Fruit fly (Drosophila melanogaster) whole organism, embryonic: Measurements from ENCODE around the gene CG9733.

Experiments
- CG10267 ChIP-seq: fragments of 200-800 bp; sonication (Bioruptor generic); optimal IDR thresholded peaks from 2 replicates; lab custom pipeline; 2018; ENCODE audit warnings: missing biosample characterization, mild to moderate bottlenecking, missing genetic modification characterization, moderate library complexity
- CG10654 ChIP-seq: fragments of 200-800 bp; sonication (Bioruptor generic); optimal IDR thresholded peaks from 2 replicates; lab custom pipeline; 2016; ENCODE audit warnings: missing biosample characterization, missing genetic modification characterization
- CG10959 ChIP-seq: fragments of 200-800 bp; sonication (Bioruptor generic); IDR thresholded peaks from 2 replicates; pipeline ENCODE4 v1.3.6; 2022; ENCODE audit warnings: missing biosample characterization, missing genetic modification characterization
- CG11560 ChIP-seq: fragments of 200-800 bp; sonication (Bioruptor generic); IDR thresholded peaks from 3 replicates; pipeline ENCODE4 v1.3.6; 2022; ENCODE audit warnings: missing biosample characterization, missing genetic modification characterization
- CG11695 ChIP-seq: fragments of 200-800 bp; sonication (Bioruptor generic); IDR thresholded peaks from 3 replicates; pipeline ENCODE4 v1.3.6; 2022; ENCODE audit warnings: missing biosample characterization, missing genetic modification characterization
- CG12219 ChIP-seq: fragments of 200-800 bp; sonication (Bioruptor generic); optimal IDR thresholded peaks from 3 replicates; lab custom pipeline; 2018; ENCODE audit warnings: missing biosample characterization, mild to moderate bottlenecking, missing genetic modification characterization
- CG15479 ChIP-seq: fragments of 200-800 bp; sonication (Bioruptor generic); optimal IDR thresholded peaks from 3 replicates; lab custom pipeline; 2019; ENCODE audit warnings: missing biosample characterization, mild to moderate bottlenecking, missing genetic modification characterization, moderate library complexity
- CG17359 ChIP-seq: fragments of 200-800 bp; sonication (Bioruptor generic); optimal IDR thresholded peaks from 3 replicates; lab custom pipeline; 2018; ENCODE audit warnings: missing biosample characterization, mild to moderate bottlenecking, missing genetic modification characterization, moderate library complexity
- CG2889 ChIP-seq: fragments of 200-800 bp; sonication (Bioruptor generic); IDR thresholded peaks from 3 replicates; pipeline ENCODE4 v1.3.6; 2022; ENCODE audit warnings: missing biosample characterization, missing genetic modification characterization
- CG31365 ChIP-seq: fragments of 200-800 bp; sonication (Bioruptor generic); optimal IDR thresholded peaks from 2 replicates; lab custom pipeline; 2018; ENCODE audit warnings: missing biosample characterization, mild to moderate bottlenecking, missing genetic modification characterization
- CG32767 ChIP-seq: fragments of 200-800 bp; sonication (Bioruptor generic); IDR thresholded peaks from 2 replicates; pipeline ENCODE4 v1.3.6; 2022; ENCODE audit warnings: missing biosample characterization, missing genetic modification characterization
- CG42726 ChIP-seq: fragments of 200-800 bp; sonication (Bioruptor generic); IDR thresholded peaks from 2 replicates; pipeline ENCODE4 v1.3.6; 2022; ENCODE audit warnings: missing biosample characterization, missing genetic modification characterization; ENCODE audit not compliant: partially characterized antibody
- CG4424 ChIP-seq: fragments of 200-800 bp; sonication (Bioruptor generic); optimal IDR thresholded peaks from 3 replicates; lab custom pipeline; 2016; ENCODE audit warnings: missing biosample characterization, missing genetic modification characterization
- CG8359 ChIP-seq: fragments of 200-800 bp; sonication (Bioruptor generic); optimal IDR thresholded peaks from 2 replicates; lab custom pipeline; 2017; ENCODE audit warnings: missing biosample characterization, mild to moderate bottlenecking, missing genetic modification characterization, borderline replicate concordance
- CG9609 ChIP-seq: fragments of 200-800 bp; sonication (Bioruptor generic); optimal IDR thresholded peaks from 3 replicates; lab custom pipeline; 2016; ENCODE audit warnings: missing biosample characterization, missing genetic modification characterization
- D19A ChIP-seq: fragments of 200-800 bp; optimal IDR thresholded peaks from 3 replicates; lab custom pipeline; 2019; ENCODE audit warnings: missing biosample characterization, mild to moderate bottlenecking, missing genetic modification characterization, moderate library complexity
- Dip3 ChIP-seq: fragments of 200-800 bp; sonication (Bioruptor generic); optimal IDR thresholded peaks from 3 replicates; lab custom pipeline; 2016; ENCODE audit warnings: missing biosample characterization, missing genetic modification characterization
- Eip74EF ChIP-seq, 2 experiments: fragments of 200-800 bp in 1 of 2; fragments of >200 bp in 1 of 2; sonication (Bioruptor generic) in 1 of 2; optimal IDR thresholded peaks; 2 replicates each; lab custom pipeline; 2017 to 2019; ENCODE audit warnings: missing biosample characterization in 2 of 2, missing genetic modification characterization in 2 of 2, mild to moderate bottlenecking in 1 of 2, moderate library complexity in 1 of 2
- Hand ChIP-seq: fragments of 200-800 bp; sonication (Bioruptor generic); optimal IDR thresholded peaks from 2 replicates; lab custom pipeline; 2017; ENCODE audit warnings: mild to moderate bottlenecking, missing biosample characterization, missing genetic modification reagents, missing genetic modification characterization
- HmgD ChIP-seq: fragments of 200-800 bp; sonication (Bioruptor generic); optimal IDR thresholded peaks from 3 replicates; lab custom pipeline; 2016; ENCODE audit warnings: missing biosample characterization, missing genetic modification characterization
- MESR4 ChIP-seq: fragments of 200-800 bp; sonication (Bioruptor generic); optimal IDR thresholded peaks from 2 replicates; lab custom pipeline; 2018; ENCODE audit warnings: missing biosample characterization, mild to moderate bottlenecking, missing genetic modification characterization, moderate library complexity
- Mad ChIP-seq: fragments of 200-800 bp; sonication (Bioruptor generic); optimal IDR thresholded peaks from 2 replicates; lab custom pipeline; 2016; ENCODE audit warnings: missing biosample characterization, missing genetic modification characterization
- NK7.1 ChIP-seq: fragments of 200-800 bp; sonication (Bioruptor generic); optimal IDR thresholded peaks from 3 replicates; lab custom pipeline; 2016; ENCODE audit warnings: missing biosample characterization, missing genetic modification characterization
- Optix ChIP-seq: fragments of 200-800 bp; sonication (Bioruptor generic); IDR thresholded peaks from 3 replicates; pipeline ENCODE4 v1.3.6; 2022; ENCODE audit warnings: missing biosample characterization, missing genetic modification characterization
- Poxn ChIP-seq: fragments of 200-800 bp; sonication (Bioruptor generic); IDR thresholded peaks from 2 replicates; pipeline ENCODE4 v1.3.6; 2022; ENCODE audit warnings: missing biosample characterization, missing genetic modification characterization
- Sox102F ChIP-seq: fragments of 200-800 bp; sonication (Bioruptor generic); optimal IDR thresholded peaks from 2 replicates; lab custom pipeline; 2018; ENCODE audit warnings: missing biosample characterization, mild to moderate bottlenecking, missing genetic modification characterization, moderate library complexity
- Trl ChIP-seq, 3 experiments: fragments of >200 bp in 2 of 3; fragments of 200-800 bp in 1 of 3; sonication (Bioruptor generic) in 1 of 3; optimal IDR thresholded peaks; 2 replicates in 1 of 3; 3 replicates in 2 of 3; lab custom pipeline; 2016 to 2017; ENCODE audit warnings: missing biosample characterization in 1 of 3, missing genetic modification characterization in 1 of 3
- Usf ChIP-seq: fragments of 200-800 bp; sonication (Bioruptor generic); optimal IDR thresholded peaks from 2 replicates; lab custom pipeline; 2017; ENCODE audit warnings: missing genotype, missing biosample characterization, missing genetic modification characterization
- ac ChIP-seq: fragments of 200-800 bp; sonication (Bioruptor generic); optimal IDR thresholded peaks from 3 replicates; lab custom pipeline; 2017; ENCODE audit warnings: missing biosample characterization, mild to moderate bottlenecking, missing genetic modification characterization
- ara ChIP-seq: fragments of 200-800 bp; sonication (Bioruptor generic); IDR thresholded peaks from 2 replicates; pipeline ENCODE4 v1.3.6; 2022; ENCODE audit warnings: missing biosample characterization, missing genetic modification characterization
- ase ChIP-seq: fragments of 200-800 bp; sonication (Bioruptor generic); IDR thresholded peaks from 3 replicates; pipeline ENCODE4 v1.3.6; 2022; ENCODE audit warnings: missing biosample characterization, missing genetic modification characterization
- bigmax ChIP-seq: fragments of 200-800 bp; sonication (Bioruptor generic); optimal IDR thresholded peaks from 2 replicates; lab custom pipeline; 2018; ENCODE audit warnings: missing biosample characterization, mild to moderate bottlenecking, missing genetic modification characterization
- caup ChIP-seq: fragments of 200-800 bp; sonication (Bioruptor generic); optimal IDR thresholded peaks from 3 replicates; lab custom pipeline; 2017; ENCODE audit warnings: missing biosample characterization, mild to moderate bottlenecking, missing genetic modification characterization, moderate library complexity; ENCODE audit not compliant: severe bottlenecking
- cg ChIP-seq: fragments of 200-800 bp; sonication (Bioruptor generic); optimal IDR thresholded peaks from 3 replicates; lab custom pipeline; 2019; ENCODE audit warnings: missing biosample characterization, mild to moderate bottlenecking, missing genetic modification characterization, moderate library complexity
- ci ChIP-seq: fragments of 200-800 bp; sonication (Bioruptor generic); IDR thresholded peaks from 3 replicates; pipeline ENCODE4 v1.3.6; 2022; ENCODE audit warnings: missing biosample characterization, missing genetic modification characterization
- dan ChIP-seq: fragments of 200-800 bp; sonication (Bioruptor generic); IDR thresholded peaks from 2 replicates; pipeline ENCODE4 v1.3.6; 2022; ENCODE audit warnings: missing biosample characterization, missing genetic modification characterization
- eyg ChIP-seq: fragments of 200-800 bp; sonication (Bioruptor generic); optimal IDR thresholded peaks from 3 replicates; lab custom pipeline; 2016; ENCODE audit warnings: missing biosample characterization, missing genetic modification characterization
- fd102C ChIP-seq: fragments of 200-800 bp; sonication (Bioruptor generic); optimal IDR thresholded peaks from 2 replicates; lab custom pipeline; 2018; ENCODE audit warnings: missing biosample characterization, mild to moderate bottlenecking, missing genetic modification characterization, moderate library complexity
- fd3F ChIP-seq: fragments of 200-800 bp; sonication (Bioruptor generic); optimal IDR thresholded peaks from 2 replicates; lab custom pipeline; 2018; ENCODE audit warnings: missing biosample characterization, mild to moderate bottlenecking, missing genetic modification characterization, moderate library complexity
- grau ChIP-seq: fragments of 200-800 bp; optimal IDR thresholded peaks from 3 replicates; lab custom pipeline; 2019; ENCODE audit warnings: missing biosample characterization, mild to moderate bottlenecking, missing genetic modification characterization, moderate library complexity
- gsb-n ChIP-seq: fragments of 200-800 bp; sonication (Bioruptor generic); optimal IDR thresholded peaks from 3 replicates; lab custom pipeline; 2018; ENCODE audit warnings: missing biosample characterization, mild to moderate bottlenecking, missing genetic modification characterization
- klu ChIP-seq: fragments of 200-800 bp; sonication (Bioruptor generic); IDR thresholded peaks from 2 replicates; pipeline ENCODE4 v1.3.6; 2022; ENCODE audit warnings: missing biosample characterization, missing genetic modification characterization
- nerfin-1 ChIP-seq: fragments of 200-800 bp; sonication (Bioruptor generic); optimal IDR thresholded peaks from 3 replicates; lab custom pipeline; 2019; ENCODE audit warnings: missing biosample characterization, mild to moderate bottlenecking, missing genetic modification characterization, moderate library complexity
- pum ChIP-seq: fragments of 200-800 bp; sonication (Bioruptor generic); optimal IDR thresholded peaks from 2 replicates; lab custom pipeline; 2016; ENCODE audit warnings: missing biosample characterization, missing genetic modification characterization
- sens-2 ChIP-seq: fragments of 200-800 bp; sonication (Bioruptor generic); IDR thresholded peaks from 2 replicates; pipeline ENCODE4 v1.3.6; 2022; ENCODE audit warnings: missing biosample characterization, missing genetic modification characterization
- seq ChIP-seq: fragments of 200-800 bp; sonication (Bioruptor generic); IDR thresholded peaks from 2 replicates; pipeline ENCODE4 v1.3.6; 2022; ENCODE audit warnings: missing biosample characterization, missing genetic modification characterization
- wdn ChIP-seq: fragments of 200-800 bp; sonication (Bioruptor generic); IDR thresholded peaks from 2 replicates; pipeline ENCODE4 v1.3.6; 2022; ENCODE audit warnings: missing biosample characterization, missing genetic modification characterization
- zen ChIP-seq: fragments of 200-800 bp; sonication (Bioruptor generic); optimal IDR thresholded peaks from 3 replicates; lab custom pipeline; 2018; ENCODE audit warnings: missing biosample characterization, mild to moderate bottlenecking, missing genetic modification characterization, moderate library complexity

Gene CG9733

dm6 chr3R:30203104-30203986, 43.2 kb downstream of the CG9733 start (continued):
- no peak for TF ChIP-seq cg (GFP tag; lab: Kevin White, UChicago)
- peak; percentile 85 for TF ChIP-seq Hand (GFP tag; lab: Kevin White, UChicago)
- TF ChIP-seq bigmax (GFP tag; lab: Kevin White, UChicago): no peak
- TF ChIP-seq NK7.1 (GFP tag; lab: Kevin White, UChicago): peak; percentile 97
- TF ChIP-seq CG11560: peak; percentile 86
- TF ChIP-seq CG9609 (GFP tag; lab: Kevin White, UChicago): peak; percentile 95
- TF ChIP-seq Poxn: peak; percentile 74; the same call in 1 of the 2 replicates
- TF ChIP-seq fd3F (GFP tag; lab: Kevin White, UChicago): peak; percentile 89
- TF ChIP-seq CG32767 (GFP tag; lab: Robert Waterston, UW): peak; percentile 93
- TF ChIP-seq klu (GFP tag; lab: Robert Waterston, UW): peak; percentile 91
- TF ChIP-seq CG11695: peak; percentile 93
- peak; percentile 98 for TF ChIP-seq pum (GFP tag; lab: Kevin White, UChicago)
- no peak for TF ChIP-seq CG42726
- TF ChIP-seq Trl (optimal IDR thresholded peaks at IDR 0.05; lab: Kevin White, UChicago): peak; percentile 65 to 83
- TF ChIP-seq Trl (GFP tag; optimal IDR thresholded peaks at IDR 0.05; lab: Kevin White, UChicago): peak; percentile 97
- TF ChIP-seq ci (GFP tag; lab: Robert Waterston, UW): peak; percentile 80
- peak; percentile 83 for TF ChIP-seq Usf (GFP tag; lab: Kevin White, UChicago)
- TF ChIP-seq CG4424: peak; percentile 98
- TF ChIP-seq Mad (GFP tag; lab: Kevin White, UChicago): peak; percentile 85
- peak; percentile 89 for TF ChIP-seq ara (GFP tag; lab: Robert Waterston, UW)
- TF ChIP-seq sens-2 (GFP tag; lab: Robert Waterston, UW): peak; percentile 94
- no peak for TF ChIP-seq ac (GFP tag; lab: Kevin White, UChicago)
- TF ChIP-seq Optix (GFP tag; lab: Robert Waterston, UW): peak; percentile 98
- TF ChIP-seq grau: peak; percentile 92
- TF ChIP-seq MESR4 (GFP tag; lab: Kevin White, UChicago): no peak
- TF ChIP-seq CG10267 (tag; lab: Kevin White, UChicago): peak; percentile 91
- peak; percentile 84 for TF ChIP-seq CG8359 (GFP tag; lab: Kevin White, UChicago)
- peak; percentile 98 for TF ChIP-seq CG17359 (tag; lab: Kevin White, UChicago)
- peak; percentile 89 for TF ChIP-seq CG31365 (tag; lab: Kevin White, UChicago)
- peak; percentile 76 for TF ChIP-seq gsb-n (tag; lab: Kevin White, UChicago)
- TF ChIP-seq CG2889 (GFP tag; lab: Robert Waterston, UW): peak; percentile 73; the same call in 1 of the 3 replicates
- no peak for TF ChIP-seq CG15479 (GFP tag; lab: Kevin White, UChicago)
- TF ChIP-seq Sox102F: peak; percentile 94
- TF ChIP-seq zen: peak; percentile 90
- TF ChIP-seq D19A (tag; lab: Kevin White, UChicago): peak; percentile 99
- TF ChIP-seq CG10654 (GFP tag; lab: Kevin White, UChicago): peak; percentile 98
- peak; percentile 84 for TF ChIP-seq wdn (GFP tag; lab: Robert Waterston, UW)
- peak; percentile 90 for TF ChIP-seq nerfin-1
- TF ChIP-seq Dip3 (GFP tag; lab: Kevin White, UChicago): peak; percentile 98
- TF ChIP-seq Eip74EF (GFP tag; optimal IDR thresholded peaks at IDR 0.05; lab: Kevin White, UChicago): peak in 1 of 2 experiments; percentile 97
- TF ChIP-seq caup (GFP tag; lab: Kevin White, UChicago): peak; percentile 96
- TF ChIP-seq dan: peak; percentile 50
- peak; percentile 88 for TF ChIP-seq CG10959 (GFP tag; lab: Robert Waterston, UW)
- peak; percentile 94 for TF ChIP-seq HmgD (GFP tag; lab: Kevin White, UChicago)
- TF ChIP-seq fd102C (GFP tag; lab: Kevin White, UChicago): peak; percentile 22
- peak; percentile 88 for TF ChIP-seq CG12219
- TF ChIP-seq seq (GFP tag; lab: Robert Waterston, UW): peak; percentile 92
- peak; percentile 97 for TF ChIP-seq eyg (GFP tag; lab: Kevin White, UChicago)
- TF ChIP-seq ase (GFP tag; lab: Robert Waterston, UW): peak; percentile 92
